Fruit fly (Drosophila melanogaster): ENCODE data around the gene CG10359.
A peak's percentile ranks its signal among the peaks of the same experiment; 100 is the strongest.

CG10359 gene

DNA sequence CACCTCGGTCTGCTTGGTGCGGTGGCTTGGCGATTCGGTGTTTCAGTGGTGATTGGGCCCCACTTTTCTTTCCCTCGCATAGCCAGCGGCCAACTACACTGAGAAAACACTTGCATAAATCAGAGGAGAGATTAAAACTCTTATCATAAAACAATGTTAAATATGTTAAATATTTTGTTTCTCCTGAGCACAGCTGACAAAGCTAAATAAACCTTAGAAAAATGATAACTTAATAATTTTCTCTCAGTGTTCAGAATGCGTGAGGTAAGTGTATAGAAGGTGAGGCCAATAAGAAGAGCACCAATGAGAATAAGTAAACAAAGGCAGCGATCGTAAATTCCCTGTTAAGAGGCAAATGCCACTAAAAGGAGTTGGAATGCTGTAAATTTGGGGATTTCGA, 5.3 kb downstream of the CG10359 start (continued):
- no peak for TF ChIP-seq tll (GFP tag; optimal IDR thresholded peaks at IDR 0.05)
- TF ChIP-seq Atf3 (GFP tag; optimal IDR thresholded peaks at IDR 0.05) = peak; percentile 83
- TF ChIP-seq vfl (GFP tag; optimal IDR thresholded peaks at IDR 0.05) = peak; percentile 38
- peak; percentile 69 for TF ChIP-seq CG7556 (GFP tag; optimal IDR thresholded peaks at IDR 0.05)
- TF ChIP-seq CG17359 (tag; optimal IDR thresholded peaks at IDR 0.05) = peak; percentile 70
- TF ChIP-seq nau (GFP tag; optimal IDR thresholded peaks at IDR 0.05) = peak; percentile 18
- peak; percentile 59 for TF ChIP-seq btn (GFP tag; optimal IDR thresholded peaks at IDR 0.05)
- TF ChIP-seq CG18599 (GFP tag; optimal IDR thresholded peaks at IDR 0.05) = peak; percentile 61
- TF ChIP-seq Adf1 (GFP tag; IDR thresholded peaks at IDR 0.05) = no peak
- peak; percentile 93 for TF ChIP-seq gsb-n (tag; optimal IDR thresholded peaks at IDR 0.05)
- peak; percentile 20 for TF ChIP-seq CG15011 (GFP tag; optimal IDR thresholded peaks at IDR 0.05)
- TF ChIP-seq CHES-1-like (GFP tag; optimal IDR thresholded peaks at IDR 0.05) = peak; percentile 52
- peak; percentile 36 for TF ChIP-seq NC2α (GFP tag; optimal IDR thresholded peaks at IDR 0.05)
- TF ChIP-seq ATbp (GFP tag; optimal IDR thresholded peaks at IDR 0.05) = peak; percentile 70
- TF ChIP-seq CG30431 (GFP tag; optimal IDR thresholded peaks at IDR 0.05) = peak; percentile 78
- no peak for TF ChIP-seq da (GFP tag; optimal IDR thresholded peaks at IDR 0.05)
- no peak for TF ChIP-seq cwo (GFP tag; optimal IDR thresholded peaks at IDR 0.05)
- TF ChIP-seq vnd (GFP tag; IDR thresholded peaks at IDR 0.05; ENCODE audit: partially characterized antibody) = no peak
- TF ChIP-seq fd102C (GFP tag; optimal IDR thresholded peaks at IDR 0.05) = peak; percentile 60
- peak; percentile 81 for TF ChIP-seq Sox102F (GFP tag; optimal IDR thresholded peaks at IDR 0.05)
- no peak for TF ChIP-seq CG6765 (GFP tag; optimal IDR thresholded peaks at IDR 0.05)
- TF ChIP-seq CG34224 (GFP tag; IDR thresholded peaks at IDR 0.05; ENCODE audit: partially characterized antibody) = no peak
- TF ChIP-seq jigr1 (GFP tag; IDR thresholded peaks at IDR 0.05) = no peak
- 0 out of 3 replicates have a peak, but pooled peaks have one; percentile 51 for TF ChIP-seq Mrtf (GFP tag; IDR thresholded peaks at IDR 0.05)
- peak; percentile 34 for TF ChIP-seq CG11723 (GFP tag; optimal IDR thresholded peaks at IDR 0.05)
- peak; percentile 45 for TF ChIP-seq CG30020 (tag; optimal IDR thresholded peaks at IDR 0.05)
- TF ChIP-seq C15 (GFP tag; IDR thresholded peaks at IDR 0.05) = no peak
- TF ChIP-seq Dll (GFP tag; IDR thresholded peaks at IDR 0.05; ENCODE audit: partially characterized antibody) = no peak
- peak; percentile 97 for TF ChIP-seq dmrt11E (tag; optimal IDR thresholded peaks at IDR 0.05)
- TF ChIP-seq CG7786 (GFP tag; optimal IDR thresholded peaks at IDR 0.05) = peak; percentile 70
- TF ChIP-seq z (GFP tag; IDR thresholded peaks at IDR 0.05) = 0 out of 3 replicates have a peak, but pooled peaks have one; percentile 44
- TF ChIP-seq dpn (GFP tag; optimal IDR thresholded peaks at IDR 0.05) = peak; percentile 68 to 83
- TF ChIP-seq chif (GFP tag; optimal IDR thresholded peaks at IDR 0.05) = peak; percentile 89 to 95
- TF ChIP-seq CG8944 (GFP tag; optimal IDR thresholded peaks at IDR 0.05) = peak; percentile 83
- peak; percentile 86 for TF ChIP-seq CG15601 (tag; optimal IDR thresholded peaks at IDR 0.05)
- TF ChIP-seq run (tag; optimal IDR thresholded peaks at IDR 0.05) = peak; percentile 45
- TF ChIP-seq CG13424 (tag; optimal IDR thresholded peaks at IDR 0.05) = peak; percentile 77
- TF ChIP-seq CG3726 (GFP tag; IDR thresholded peaks at IDR 0.05) = peak; percentile 82; the same call in 2 of the 3 replicates
- no peak for TF ChIP-seq CG17912 (GFP tag; optimal IDR thresholded peaks at IDR 0.05)
- TF ChIP-seq Dp (GFP tag; optimal IDR thresholded peaks at IDR 0.05) = no peak
- peak; percentile 53; the same call in 1 of the 2 replicates for TF ChIP-seq MBD-R2 (GFP tag; IDR thresholded peaks at IDR 0.05)
- TF ChIP-seq dmrt99B (tag; optimal IDR thresholded peaks at IDR 0.05) = peak; percentile 75
- peak; percentile 10 for TF ChIP-seq caup (GFP tag; optimal IDR thresholded peaks at IDR 0.05; ENCODE audit: severe bottlenecking)
- peak; percentile 68 for TF ChIP-seq CG12104 (GFP tag; optimal IDR thresholded peaks at IDR 0.05)
- TF ChIP-seq stc (GFP tag; IDR thresholded peaks at IDR 0.05) = peak; percentile 63; the same call in 1 of the 2 replicates
- no peak for TF ChIP-seq mirr (GFP tag; optimal IDR thresholded peaks at IDR 0.05)
- no peak; the same call in 1 of the 2 replicates for TF ChIP-seq CG9215 (GFP tag; IDR thresholded peaks at IDR 0.05)
- TF ChIP-seq CG31224 (GFP tag; IDR thresholded peaks at IDR 0.05) = peak; percentile 52; the same call in 1 of the 2 replicates
- peak; percentile 82 for TF ChIP-seq Oli (tag; optimal IDR thresholded peaks at IDR 0.05)
